Fruit fly (Drosophila melanogaster) whole organism, pupa: ENCODE data around the gene Rh4.
A peak's percentile ranks its signal among the peaks of the same experiment; 100 is the strongest.

Source experiments
- CG10348 ChIP-seq: fragments of 200-800 bp; sonication (Bioruptor generic); IDR thresholded peaks from 2 replicates; pipeline ENCODE4 v1.3.6; 2022; ENCODE audit warnings: missing biosample characterization, missing genetic modification characterization
- CG12605 ChIP-seq: fragments of 200-800 bp; sonication (Bioruptor generic); IDR thresholded peaks from 2 replicates; pipeline ENCODE4 v1.3.6; 2022; ENCODE audit warnings: missing biosample characterization, missing genetic modification characterization
- CG13204 ChIP-seq: fragments of 200-800 bp; sonication (Bioruptor generic); optimal IDR thresholded peaks from 2 replicates; lab custom pipeline; 2018; ENCODE audit warnings: missing biosample characterization, mild to moderate bottlenecking, missing genetic modification characterization, moderate library complexity
- CG14655 ChIP-seq: fragments of 200-800 bp; sonication (Bioruptor generic); optimal IDR thresholded peaks from 3 replicates; lab custom pipeline; 2017; ENCODE audit warnings: mild to moderate bottlenecking, missing biosample characterization, missing genetic modification reagents, missing genetic modification characterization
- CG4496 ChIP-seq: fragments of 200-800 bp; sonication (Bioruptor generic); IDR thresholded peaks from 3 replicates; pipeline ENCODE4 v1.3.6; 2022; ENCODE audit warnings: missing biosample characterization, missing genetic modification characterization
- D1 ChIP-seq: fragments of 200-800 bp; sonication (Bioruptor generic); optimal IDR thresholded peaks from 2 replicates; lab custom pipeline; 2018; ENCODE audit warnings: missing biosample characterization, mild to moderate bottlenecking, missing genetic modification characterization, moderate library complexity
- EcR ChIP-seq: fragments of 200-800 bp; sonication (Bioruptor generic); optimal IDR thresholded peaks from 3 replicates; lab custom pipeline; 2019; ENCODE audit warnings: missing biosample characterization, missing genetic modification characterization, mild to moderate bottlenecking, moderate library complexity, missing genetic modification reagents
- Pif1A ChIP-seq: fragments of 200-800 bp; sonication (Bioruptor generic); optimal IDR thresholded peaks from 3 replicates; lab custom pipeline; 2016; ENCODE audit warnings: missing biosample characterization, missing genetic modification characterization
- Pif1B ChIP-seq: fragments of 200-800 bp; sonication (Bioruptor generic); optimal IDR thresholded peaks from 3 replicates; lab custom pipeline; 2016; ENCODE audit warnings: missing biosample characterization, missing genetic modification characterization
- Snoo ChIP-seq: fragments of 200-800 bp; sonication (Bioruptor generic); optimal IDR thresholded peaks from 3 replicates; lab custom pipeline; 2017; ENCODE audit warnings: missing biosample characterization, mild to moderate bottlenecking, missing genetic modification characterization, inconsistent platforms
- fd96Ca ChIP-seq: fragments of 200-800 bp; sonication (Bioruptor generic); IDR thresholded peaks from 3 replicates; pipeline ENCODE4 v1.3.6; 2022; ENCODE audit warnings: missing biosample characterization, missing genetic modification characterization
- gl ChIP-seq: fragments of 200-800 bp; sonication (Bioruptor generic); optimal IDR thresholded peaks from 2 replicates; lab custom pipeline; 2018; ENCODE audit warnings: missing biosample characterization, mild to moderate bottlenecking, missing genetic modification characterization
- rn ChIP-seq: fragments of 200-800 bp; sonication (Bioruptor generic); IDR thresholded peaks from 2 replicates; pipeline ENCODE4 v1.3.6; 2022; ENCODE audit warnings: missing biosample characterization, missing genetic modification characterization

- peak; percentile 56; the same call in 2 of the 3 replicates for TF ChIP-seq fd96Ca (GFP tag; lab: Robert Waterston, UW)
- TF ChIP-seq CG4496 (GFP tag; lab: Robert Waterston, UW), result peak; percentile 81
- peak; percentile 90 for TF ChIP-seq CG14655 (GFP tag; lab: Kevin White, UChicago)
- TF ChIP-seq Snoo (tag; lab: Kevin White, UChicago), result peak; percentile 77
- peak; percentile 88 for TF ChIP-seq Pif1B
- TF ChIP-seq D1 (tag; lab: Kevin White, UChicago), result peak; percentile 88
- no peak for TF ChIP-seq CG10348
- TF ChIP-seq rn (GFP tag; lab: Robert Waterston, UW), result no peak
- peak; percentile 94 for TF ChIP-seq CG13204 (GFP tag; lab: Kevin White, UChicago)
- TF ChIP-seq EcR (GFP tag; lab: Kevin White, UChicago), result peak; percentile 97
- TF ChIP-seq CG12605, result peak; percentile 74
- peak; percentile 92 for TF ChIP-seq Pif1A (GFP tag; lab: Kevin White, UChicago)
- TF ChIP-seq gl (tag; lab: Kevin White, UChicago), result peak; percentile 95
Observed at dm6 chr3L:16818063-16818462, 44.3 kb downstream of the Rh4 start.
